Worm (Caenorhabditis elegans): ENCODE results near the gene bcf-1.

DNA sequence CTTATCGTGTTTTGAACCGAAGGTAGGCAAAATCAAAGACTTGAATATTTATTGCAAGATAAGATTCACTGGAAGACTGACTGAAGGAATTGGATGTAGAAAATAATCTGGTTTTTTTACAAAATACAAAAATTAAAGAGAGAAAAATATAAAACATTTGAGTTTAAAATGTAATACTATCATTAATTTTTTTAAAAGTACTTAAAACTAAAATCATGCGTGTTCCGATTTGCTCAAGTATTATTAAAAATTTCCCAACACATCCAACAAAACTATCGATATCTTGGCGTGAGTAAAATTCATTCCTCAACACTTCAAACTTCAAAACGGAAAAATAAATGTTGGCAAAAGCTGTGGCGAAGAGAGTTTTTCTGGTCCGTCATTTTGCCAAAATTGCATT lies 18.4 kb downstream of the bcf-1 start, which contains the start of gene F57F4.1:
- no peak for TF ChIP-seq ZK546.5 (tag; optimal IDR thresholded peaks at IDR 0.05)
- no peak for TF ChIP-seq fos-1 (tag; optimal IDR thresholded peaks at IDR 0.05)
- TF ChIP-seq aly-2 (tag; optimal IDR thresholded peaks at IDR 0.05): no peak
- no peak for TF ChIP-seq ztf-4 (tag; optimal IDR thresholded peaks at IDR 0.05)
- no peak for TF ChIP-seq nhr-12 (tag; optimal IDR thresholded peaks at IDR 0.05)
- TF ChIP-seq mdl-1 (tag; optimal IDR thresholded peaks at IDR 0.05): no peak
- TF ChIP-seq nhr-6 (tag; optimal IDR thresholded peaks at IDR 0.05): no peak

Measured in whole organism, L2 larva.